Fruit fly (Drosophila melanogaster) whole organism, embryonic: ENCODE measurements around the gene Gr5a.
A peak's percentile ranks its signal among the peaks of the same experiment; 100 is the strongest.

Source experiments
- Aef1 ChIP-seq: fragments of 200-800 bp; sonication (Bioruptor generic); IDR thresholded peaks from 3 replicates; pipeline ENCODE4 v1.3.6; 2022; ENCODE audit warnings: missing biosample characterization, missing genetic modification characterization
- Atf6 ChIP-seq: fragments of 200-800 bp; sonication (Bioruptor generic); IDR thresholded peaks from 2 replicates; pipeline ENCODE4 v1.3.6; 2022; ENCODE audit warnings: missing biosample characterization, missing genetic modification characterization
- B-H2 ChIP-seq: fragments of 200-800 bp; sonication (Bioruptor generic); optimal IDR thresholded peaks from 2 replicates; lab custom pipeline; 2018; ENCODE audit warnings: missing biosample characterization, mild to moderate bottlenecking, missing genetic modification characterization
- CG10209 ChIP-seq: fragments of 200-800 bp; sonication (Bioruptor generic); optimal IDR thresholded peaks from 3 replicates; lab custom pipeline; 2017; ENCODE audit warnings: missing biosample characterization, mild to moderate bottlenecking, missing genetic modification characterization, missing genetic modification reagents
- CG10431 ChIP-seq: fragments of 200-800 bp; sonication (Bioruptor generic); optimal IDR thresholded peaks from 3 replicates; lab custom pipeline; 2018; ENCODE audit warnings: missing biosample characterization, mild to moderate bottlenecking, missing genetic modification characterization
- CG10462 ChIP-seq: fragments of 200-800 bp; sonication (Bioruptor generic); optimal IDR thresholded peaks from 2 replicates; lab custom pipeline; 2016; ENCODE audit warnings: missing biosample characterization, missing genetic modification characterization
- CG11504 ChIP-seq: fragments of 200-800 bp; sonication (Bioruptor generic); optimal IDR thresholded peaks from 3 replicates; lab custom pipeline; 2019; ENCODE audit warnings: missing biosample characterization, mild to moderate bottlenecking, missing genetic modification characterization, moderate library complexity
- CG11695 ChIP-seq: fragments of 200-800 bp; sonication (Bioruptor generic); IDR thresholded peaks from 3 replicates; pipeline ENCODE4 v1.3.6; 2022; ENCODE audit warnings: missing biosample characterization, missing genetic modification characterization
- CG12155 ChIP-seq: fragments of 200-800 bp; sonication (Bioruptor generic); optimal IDR thresholded peaks from 3 replicates; lab custom pipeline; 2016; ENCODE audit warnings: missing biosample characterization, missing genetic modification characterization
- CG12659 ChIP-seq: fragments of 200-800 bp; sonication (Bioruptor generic); optimal IDR thresholded peaks from 3 replicates; lab custom pipeline; 2017; ENCODE audit warnings: mild to moderate bottlenecking, missing biosample characterization, missing genetic modification reagents, missing genetic modification characterization
- CG17385 ChIP-seq: fragments of 200-800 bp; sonication (Bioruptor generic); optimal IDR thresholded peaks from 3 replicates; lab custom pipeline; 2018; ENCODE audit warnings: missing biosample characterization, mild to moderate bottlenecking, missing genetic modification characterization
- CG17802 ChIP-seq: fragments of 200-800 bp; sonication (Bioruptor generic); optimal IDR thresholded peaks from 2 replicates; lab custom pipeline; 2018; ENCODE audit warnings: missing biosample characterization, mild to moderate bottlenecking, missing genetic modification characterization, moderate library complexity
- CG34422 ChIP-seq: fragments of 200-800 bp; sonication (Bioruptor generic); IDR thresholded peaks from 3 replicates; pipeline ENCODE4 v1.3.6; 2022; ENCODE audit warnings: missing biosample characterization, missing genetic modification characterization
- CG4360 ChIP-seq: fragments of 200-800 bp; sonication (Bioruptor generic); IDR thresholded peaks from 2 replicates; pipeline ENCODE4 v1.3.6; 2022; ENCODE audit warnings: missing biosample characterization, missing genetic modification characterization
- CG6683 ChIP-seq: fragments of 200-800 bp; sonication (Bioruptor generic); optimal IDR thresholded peaks from 2 replicates; lab custom pipeline; 2017; ENCODE audit warnings: missing biosample characterization, mild to moderate bottlenecking, missing genetic modification characterization, missing genetic modification reagents
- CG8089 ChIP-seq: fragments of 200-800 bp; sonication (Bioruptor generic); optimal IDR thresholded peaks from 3 replicates; lab custom pipeline; 2016; ENCODE audit warnings: missing biosample characterization, missing genetic modification characterization
- CG8281 ChIP-seq: fragments of 200-800 bp; sonication (Bioruptor generic); optimal IDR thresholded peaks from 2 replicates; lab custom pipeline; 2018; ENCODE audit warnings: missing biosample characterization, mild to moderate bottlenecking, missing genetic modification characterization, moderate library complexity
- Camta ChIP-seq: fragments of 200-800 bp; sonication (Bioruptor generic); optimal IDR thresholded peaks from 2 replicates; lab custom pipeline; 2016; ENCODE audit warnings: missing biosample characterization, missing genetic modification characterization
- Doc3 ChIP-seq: fragments of 200-800 bp; sonication (Bioruptor generic); IDR thresholded peaks from 3 replicates; pipeline ENCODE4 v1.3.6; 2022; ENCODE audit warnings: missing biosample characterization, missing genetic modification characterization; ENCODE audit not compliant: partially characterized antibody
- Ets97D ChIP-seq: fragments of 200-800 bp; sonication (Bioruptor generic); optimal IDR thresholded peaks from 3 replicates; lab custom pipeline; 2016; ENCODE audit warnings: missing biosample characterization, missing genetic modification characterization
- GATAe ChIP-seq: fragments of 200-800 bp; sonication (Bioruptor generic); conservative IDR thresholded peaks from 2 replicates; pipeline ENCODE4 v1.3.6; 2022; ENCODE audit warnings: missing biosample characterization, missing genetic modification characterization
- Hr78 ChIP-seq, 2 experiments: fragments of 200-800 bp in 1 of 2; fragments of >200 bp in 1 of 2; sonication (Bioruptor generic) in 1 of 2; optimal IDR thresholded peaks; 2 replicates each; lab custom pipeline; 2017 to 2019; ENCODE audit warnings: missing biosample characterization in 2 of 2, missing genetic modification characterization in 2 of 2, mild to moderate bottlenecking in 1 of 2, moderate library complexity in 1 of 2
- Lhr ChIP-seq: fragments of 200-800 bp; sonication (Bioruptor generic); optimal IDR thresholded peaks from 3 replicates; lab custom pipeline; 2017; ENCODE audit warnings: mild to moderate bottlenecking, missing biosample characterization, missing genetic modification reagents, missing genetic modification characterization
- MTF-1 ChIP-seq: fragments of 200-800 bp; sonication (Bioruptor generic); optimal IDR thresholded peaks from 2 replicates; lab custom pipeline; 2018; ENCODE audit warnings: missing biosample characterization, mild to moderate bottlenecking, missing genetic modification characterization, borderline replicate concordance
- Med ChIP-seq: fragments of 200-800 bp; sonication (Bioruptor generic); peaks from one replicate; lab custom pipeline; 2016; ENCODE audit warnings: missing biosample characterization, missing genetic modification characterization, mild to moderate bottlenecking, inconsistent platforms, moderate library complexity
- Meics ChIP-seq: fragments of 200-800 bp; sonication (Bioruptor generic); optimal IDR thresholded peaks from 2 replicates; lab custom pipeline; 2017; ENCODE audit warnings: missing biosample characterization, mild to moderate bottlenecking, missing genetic modification characterization
- NfI ChIP-seq: fragments of 200-800 bp; sonication (Bioruptor generic); optimal IDR thresholded peaks from 3 replicates; lab custom pipeline; 2018; ENCODE audit warnings: missing biosample characterization, mild to moderate bottlenecking, missing genetic modification characterization, moderate library complexity
- Poxn ChIP-seq: fragments of 200-800 bp; sonication (Bioruptor generic); IDR thresholded peaks from 2 replicates; pipeline ENCODE4 v1.3.6; 2022; ENCODE audit warnings: missing biosample characterization, missing genetic modification characterization
- Spps ChIP-seq: fragments of 200-800 bp; sonication (Bioruptor generic); optimal IDR thresholded peaks from 2 replicates; lab custom pipeline; 2018; ENCODE audit warnings: missing biosample characterization, mild to moderate bottlenecking, missing genetic modification characterization
- Sry-δ ChIP-seq: fragments of 200-800 bp; sonication (Bioruptor generic); optimal IDR thresholded peaks from 2 replicates; lab custom pipeline; 2016; ENCODE audit warnings: missing biosample characterization, missing genetic modification characterization
- al ChIP-seq: fragments of 200-800 bp; sonication (Bioruptor generic); IDR thresholded peaks from 2 replicates; pipeline ENCODE4 v1.3.6; 2022; ENCODE audit warnings: missing biosample characterization, missing genetic modification characterization
- bab2 ChIP-seq: fragments of 200-800 bp; sonication (Bioruptor generic); optimal IDR thresholded peaks from 2 replicates; lab custom pipeline; 2016; ENCODE audit warnings: missing biosample characterization, missing genetic modification characterization
- corto ChIP-seq: fragments of 200-800 bp; sonication (Bioruptor generic); optimal IDR thresholded peaks from 2 replicates; lab custom pipeline; 2016; ENCODE audit warnings: missing biosample characterization, mild to moderate bottlenecking, missing genetic modification characterization, moderate library complexity
- crp ChIP-seq, 2 experiments: fragments of 200-800 bp; sonication (Bioruptor generic); optimal IDR thresholded peaks; 2 replicates in 1 of 2; 3 replicates in 1 of 2; lab custom pipeline; 2017; ENCODE audit warnings: missing biosample characterization in 2 of 2, missing genetic modification characterization in 2 of 2, mild to moderate bottlenecking in 1 of 2, moderate library complexity in 1 of 2
- esg ChIP-seq: fragments of 200-800 bp; sonication (Bioruptor generic); conservative IDR thresholded peaks from 2 replicates; pipeline ENCODE4 v1.3.6; 2022; ENCODE audit warnings: missing biosample characterization, missing genetic modification characterization
- fd64A ChIP-seq: fragments of 200-800 bp; sonication (Bioruptor generic); optimal IDR thresholded peaks from 3 replicates; lab custom pipeline; 2018; ENCODE audit warnings: missing biosample characterization, mild to moderate bottlenecking, missing genetic modification characterization
- gcm ChIP-seq: fragments of 200-800 bp; sonication (Bioruptor generic); optimal IDR thresholded peaks from 2 replicates; lab custom pipeline; 2019; ENCODE audit warnings: missing biosample characterization, mild to moderate bottlenecking, missing genetic modification characterization, moderate library complexity
- grau ChIP-seq: fragments of 200-800 bp; optimal IDR thresholded peaks from 3 replicates; lab custom pipeline; 2019; ENCODE audit warnings: missing biosample characterization, mild to moderate bottlenecking, missing genetic modification characterization, moderate library complexity
- h ChIP-seq: fragments of >200 bp; optimal IDR thresholded peaks from 2 replicates; lab custom pipeline; 2017
- her ChIP-seq: fragments of 200-800 bp; sonication (Bioruptor generic); optimal IDR thresholded peaks from 2 replicates; lab custom pipeline; 2016; ENCODE audit warnings: missing biosample characterization, missing genetic modification characterization
- kni ChIP-seq: fragments of 200-800 bp; sonication (Bioruptor generic); optimal IDR thresholded peaks from 3 replicates; lab custom pipeline; 2017; ENCODE audit warnings: mild to moderate bottlenecking, missing biosample characterization, missing genetic modification reagents, missing genetic modification characterization
- lilli ChIP-seq: fragments of 200-800 bp; sonication (Bioruptor generic); optimal IDR thresholded peaks from 3 replicates; lab custom pipeline; 2016; ENCODE audit warnings: missing biosample characterization, missing genetic modification characterization
- nerfin-1 ChIP-seq: fragments of 200-800 bp; sonication (Bioruptor generic); optimal IDR thresholded peaks from 3 replicates; lab custom pipeline; 2019; ENCODE audit warnings: missing biosample characterization, mild to moderate bottlenecking, missing genetic modification characterization, moderate library complexity
- nom ChIP-seq: fragments of 200-800 bp; sonication (Bioruptor generic); optimal IDR thresholded peaks from 2 replicates; lab custom pipeline; 2017; ENCODE audit warnings: missing biosample characterization, missing genetic modification characterization, mild to moderate bottlenecking, moderate library complexity, missing genetic modification reagents
- row ChIP-seq: fragments of 200-800 bp; sonication (Bioruptor generic); IDR thresholded peaks from 3 replicates; pipeline ENCODE4 v1.3.6; 2022; ENCODE audit warnings: missing biosample characterization, missing genetic modification characterization
- zf30C ChIP-seq: fragments of 200-800 bp; sonication (Bioruptor generic); optimal IDR thresholded peaks from 3 replicates; lab custom pipeline; 2018; ENCODE audit warnings: missing biosample characterization, mild to moderate bottlenecking, missing genetic modification characterization
- zfh1 ChIP-seq: fragments of 200-800 bp; sonication (Bioruptor generic); IDR thresholded peaks from 3 replicates; pipeline ENCODE4 v1.3.6; 2022; ENCODE audit warnings: missing biosample characterization, missing genetic modification characterization
- zfh2 ChIP-seq: fragments of 200-800 bp; sonication (Bioruptor generic); optimal IDR thresholded peaks from 2 replicates; lab custom pipeline; 2016; ENCODE audit warnings: missing biosample characterization, missing genetic modification characterization

Gr5a gene

dm6 chrX:5672243-5673051 is 8.0 kb upstream of the Gr5a start, which contains the start of gene RpL35 (continued):
- no peak for TF ChIP-seq Hr78 (GFP tag; optimal IDR thresholded peaks at IDR 0.05; lab: Kevin White, UChicago)
- TF ChIP-seq zfh2 (GFP tag; lab: Kevin White, UChicago), result peak; percentile 13
- peak; percentile 47; the same call in 1 of the 3 replicates for TF ChIP-seq zfh1 (GFP tag; lab: Robert Waterston, UW)
- peak; percentile 60 for TF ChIP-seq NfI (GFP tag; lab: Kevin White, UChicago)
- TF ChIP-seq nom (GFP tag; lab: Kevin White, UChicago), result peak; percentile 77
- peak; percentile 65 for TF ChIP-seq MTF-1
- peak; percentile 28 for TF ChIP-seq B-H2
- TF ChIP-seq Meics (GFP tag; lab: Kevin White, UChicago), result peak; percentile 51
- peak; percentile 95 for TF ChIP-seq Ets97D (GFP tag; lab: Kevin White, UChicago)
- TF ChIP-seq Camta (GFP tag; lab: Kevin White, UChicago), result peak; percentile 49
- peak; percentile 60 for TF ChIP-seq Lhr (GFP tag; lab: Kevin White, UChicago)
- TF ChIP-seq Poxn (GFP tag; lab: Robert Waterston, UW), result no peak
- peak; percentile 28 for TF ChIP-seq CG8089
- TF ChIP-seq Med (GFP tag; lab: Kevin White, UChicago), result peak; percentile 90
- peak; percentile 8 for TF ChIP-seq bab2
- peak; percentile 72 for TF ChIP-seq CG12659
- 0 out of 3 replicates have a peak, but pooled peaks have one; percentile 40 for TF ChIP-seq Doc3 (GFP tag; lab: Robert Waterston, UW)
- peak; percentile 87 for TF ChIP-seq Sry-δ
- no peak for TF ChIP-seq zf30C (GFP tag; lab: Kevin White, UChicago)
- TF ChIP-seq crp (GFP tag; optimal IDR thresholded peaks at IDR 0.05; lab: Kevin White, UChicago), result no peak
- peak; percentile 50 for TF ChIP-seq Atf6 (GFP tag; lab: Robert Waterston, UW)
- no peak for TF ChIP-seq CG4360 (GFP tag; lab: Robert Waterston, UW)
- TF ChIP-seq CG10462, result no peak
- peak; percentile 43 for TF ChIP-seq CG10431 (GFP tag; lab: Kevin White, UChicago)
- peak; percentile 58 for TF ChIP-seq lilli
- no peak for TF ChIP-seq CG11504 (tag; lab: Kevin White, UChicago)
- TF ChIP-seq CG8281 (tag; lab: Kevin White, UChicago), result no peak
- TF ChIP-seq her (GFP tag; lab: Kevin White, UChicago), result peak; percentile 50
- peak; percentile 17 for TF ChIP-seq Spps
- TF ChIP-seq row (GFP tag; lab: Robert Waterston, UW), result no peak; the same call in none of the 3 replicates
- no peak for TF ChIP-seq CG12155 (GFP tag; lab: Kevin White, UChicago)
- no peak for TF ChIP-seq CG6683 (GFP tag; lab: Kevin White, UChicago)
- TF ChIP-seq fd64A, result peak; percentile 50
- no peak for TF ChIP-seq GATAe (GFP tag; lab: Robert Waterston, UW)
- no peak for TF ChIP-seq corto
- TF ChIP-seq grau (tag; lab: Kevin White, UChicago), result peak; percentile 43
- peak; percentile 96 for TF ChIP-seq CG17385
- TF ChIP-seq CG17802 (tag; lab: Kevin White, UChicago), result no peak
- TF ChIP-seq CG10209 (GFP tag; lab: Kevin White, UChicago), result peak; percentile 6
- no peak for TF ChIP-seq h (lab: Kevin White, UChicago)
- TF ChIP-seq CG34422 (GFP tag; lab: Robert Waterston, UW), result peak; percentile 47; the same call in 1 of the 3 replicates
- peak; percentile 31; the same call in 1 of the 2 replicates for TF ChIP-seq al
- TF ChIP-seq CG11695 (GFP tag; lab: Robert Waterston, UW), result 0 out of 3 replicates have a peak, but pooled peaks have one; percentile 23
- TF ChIP-seq kni (GFP tag; lab: Kevin White, UChicago), result peak; percentile 68
- TF ChIP-seq gcm (GFP tag; lab: Kevin White, UChicago), result peak; percentile 29
- TF ChIP-seq Aef1 (GFP tag; lab: Robert Waterston, UW), result no peak
- peak; percentile 57 for TF ChIP-seq nerfin-1 (tag; lab: Kevin White, UChicago)
- no peak for TF ChIP-seq esg (GFP tag; lab: Robert Waterston, UW)
